Worm (Caenorhabditis elegans): ENCODE measurements around the gene B0285.3.

DNA sequence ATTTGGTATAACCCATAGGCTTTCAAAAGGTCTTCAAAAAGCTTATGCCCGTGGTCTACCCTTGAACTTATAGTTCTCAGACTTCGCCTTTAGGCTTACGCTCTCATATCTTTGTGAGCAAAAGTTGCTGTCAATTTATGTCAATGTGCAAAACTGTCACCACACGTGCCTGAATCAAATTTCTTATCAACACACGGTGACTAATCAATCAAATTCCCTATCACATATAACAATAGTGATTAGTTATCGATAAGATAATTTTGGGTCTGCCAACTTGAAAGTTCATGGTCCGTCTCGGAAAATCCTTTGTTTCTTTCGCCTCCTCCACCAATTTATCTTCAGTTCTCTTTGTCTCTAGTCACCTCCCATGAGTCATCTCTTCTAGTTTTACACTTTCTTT is 14.3 kb upstream of the B0285.3 start:
- TF ChIP-seq dao-5 (tag; optimal IDR thresholded peaks at IDR 0.05) (no peak), him-1 (tag; optimal IDR thresholded peaks at IDR 0.05) (no peak), W03F9.2 (tag; optimal IDR thresholded peaks at IDR 0.05) (no peak)

Data from whole organism, L4/young adult.